Worm (Caenorhabditis elegans): ENCODE measurements around the gene fbxb-71.

- TF ChIP-seq nhr-77 (tag; optimal IDR thresholded peaks at IDR 0.05) = no peak
- no peak for TF ChIP-seq elt-3 (tag; optimal IDR thresholded peaks at IDR 0.05)
- TF ChIP-seq lin-13 (GFP tag; optimal IDR thresholded peaks at IDR 0.05) = no peak
- no peak for TF ChIP-seq nhr-25 (tag; optimal IDR thresholded peaks at IDR 0.05)
- TF ChIP-seq nhr-23 (tag; optimal IDR thresholded peaks at IDR 0.05) = no peak
These were observed 8.1 kb downstream of the fbxb-71 start, which contains the start of gene sul-1 for ce11 chrX:3270806-3271205.
